Worm (Caenorhabditis elegans): Measurements from ENCODE around the gene nta-1.

- TF ChIP-seq fkh-10 (GFP tag; optimal IDR thresholded peaks at IDR 0.05) (no peak), pqm-1 (tag; optimal IDR thresholded peaks at IDR 0.05) (no peak), tbx-7 (tag; optimal IDR thresholded peaks at IDR 0.05) (no peak), ceh-22 (tag; optimal IDR thresholded peaks at IDR 0.05) (no peak), nfya-1 (tag; optimal IDR thresholded peaks at IDR 0.05) (no peak), hlh-6 (tag; optimal IDR thresholded peaks at IDR 0.05) (no peak), unc-86 (tag; optimal IDR thresholded peaks at IDR 0.05) (no peak)
Observed at ce11 chrII:3781238-3781637, 37.6 kb upstream of the nta-1 start.
